Worm (Caenorhabditis elegans) whole organism, L4 larva: Measurements from ENCODE around the gene C33A12.19.

Experiments used
- lin-39 ChIP-seq: fragments of 150-350 bp; optimal IDR thresholded peaks from 2 replicates; lab custom pipeline; 2014; ENCODE audit warnings: missing biosample characterization, missing genetic modification reagents, missing genetic modification characterization
- pqm-1 ChIP-seq: sonication (generic microtip); optimal IDR thresholded peaks from 2 replicates; lab custom pipeline; 2017; ENCODE audit warnings: missing biosample characterization, missing genetic modification characterization

ce11 chrIV:9511640-9512039 is 5.2 kb upstream of the C33A12.19 start:
- TF ChIP-seq pqm-1 (tag; lab: Kevin White, UChicago) (peak; percentile 8), lin-39 (tag; lab: Kevin White, UChicago) (no peak)
